Fruit fly (Drosophila melanogaster) whole organism, embryonic: ENCODE measurements around the gene Ac78C.

Experiments used
- B-H2 ChIP-seq: fragments of 200-800 bp; sonication (Bioruptor generic); optimal IDR thresholded peaks from 2 replicates; lab custom pipeline; 2018; ENCODE audit warnings: missing biosample characterization, mild to moderate bottlenecking, missing genetic modification characterization
- Bgb ChIP-seq: fragments of 200-800 bp; sonication (Bioruptor generic); IDR thresholded peaks from 2 replicates; pipeline ENCODE4 v1.3.6; 2022; ENCODE audit warnings: missing biosample characterization, missing genetic modification characterization; ENCODE audit not compliant: partially characterized antibody
- CG10267 ChIP-seq: fragments of 200-800 bp; sonication (Bioruptor generic); optimal IDR thresholded peaks from 2 replicates; lab custom pipeline; 2018; ENCODE audit warnings: missing biosample characterization, mild to moderate bottlenecking, missing genetic modification characterization, moderate library complexity
- CG10654 ChIP-seq: fragments of 200-800 bp; sonication (Bioruptor generic); optimal IDR thresholded peaks from 2 replicates; lab custom pipeline; 2016; ENCODE audit warnings: missing biosample characterization, missing genetic modification characterization
- CG11093 ChIP-seq: fragments of 200-800 bp; sonication (Bioruptor generic); IDR thresholded peaks from 3 replicates; pipeline ENCODE4 v1.3.6; 2022; ENCODE audit warnings: missing biosample characterization, missing genetic modification characterization
- CG11247 ChIP-seq: fragments of 200-800 bp; sonication (Bioruptor generic); IDR thresholded peaks from 2 replicates; pipeline ENCODE4 v1.3.6; 2022; ENCODE audit warnings: missing biosample characterization, missing genetic modification characterization
- CG12659 ChIP-seq: fragments of 200-800 bp; sonication (Bioruptor generic); optimal IDR thresholded peaks from 3 replicates; lab custom pipeline; 2017; ENCODE audit warnings: mild to moderate bottlenecking, missing biosample characterization, missing genetic modification reagents, missing genetic modification characterization
- CG15514 ChIP-seq: fragments of 200-800 bp; sonication (Bioruptor generic); optimal IDR thresholded peaks from 3 replicates; lab custom pipeline; 2017; ENCODE audit warnings: missing biosample characterization, missing genetic modification characterization, mild to moderate bottlenecking, moderate library complexity, missing genetic modification reagents
- CG15696 ChIP-seq: fragments of 200-800 bp; sonication (Bioruptor generic); optimal IDR thresholded peaks from 2 replicates; lab custom pipeline; 2019; ENCODE audit warnings: missing biosample characterization, mild to moderate bottlenecking, missing genetic modification characterization, moderate library complexity
- CG18599 ChIP-seq: fragments of 200-800 bp; sonication (Bioruptor generic); optimal IDR thresholded peaks from 3 replicates; lab custom pipeline; 2017; ENCODE audit warnings: missing biosample characterization, missing genetic modification characterization, mild to moderate bottlenecking, moderate library complexity, missing genetic modification reagents
- CG18764 ChIP-seq: fragments of 200-800 bp; sonication (Bioruptor generic); optimal IDR thresholded peaks from 3 replicates; lab custom pipeline; 2016; ENCODE audit warnings: missing biosample characterization, missing genetic modification characterization
- CG34224 ChIP-seq: fragments of 200-800 bp; sonication (Bioruptor generic); IDR thresholded peaks from 3 replicates; pipeline ENCODE4 v1.3.6; 2022; ENCODE audit warnings: missing biosample characterization, missing genetic modification characterization; ENCODE audit not compliant: partially characterized antibody
- CG4617 ChIP-seq: fragments of 200-800 bp; sonication (Bioruptor generic); optimal IDR thresholded peaks from 3 replicates; lab custom pipeline; 2016; ENCODE audit warnings: missing biosample characterization, missing genetic modification characterization, borderline replicate concordance
- CG6765 ChIP-seq: fragments of 200-800 bp; sonication (Bioruptor generic); optimal IDR thresholded peaks from 3 replicates; lab custom pipeline; 2017; ENCODE audit warnings: missing biosample characterization, mild to moderate bottlenecking, missing genetic modification characterization
- CG7556 ChIP-seq: fragments of 200-800 bp; sonication (Bioruptor generic); optimal IDR thresholded peaks from 2 replicates; lab custom pipeline; 2017; ENCODE audit warnings: missing biosample characterization, mild to moderate bottlenecking, missing genetic modification characterization
- CG8290 ChIP-seq, 3 experiments: fragments of 200-800 bp; sonication (Bioruptor generic); optimal IDR thresholded peaks; 2 replicates each; lab custom pipeline; 2016 to 2019; ENCODE audit warnings: missing biosample characterization in 3 of 3, missing genetic modification characterization in 3 of 3, mild to moderate bottlenecking in 2 of 3, moderate library complexity in 1 of 3
- CG9876 ChIP-seq: fragments of 200-800 bp; sonication (Bioruptor generic); optimal IDR thresholded peaks from 2 replicates; lab custom pipeline; 2016; ENCODE audit warnings: missing biosample characterization, missing genetic modification characterization
- CkIIα-i1 ChIP-seq: fragments of 200-800 bp; sonication (Bioruptor generic); IDR thresholded peaks from 2 replicates; pipeline ENCODE4 v1.3.6; 2022; ENCODE audit warnings: missing biosample characterization, missing genetic modification characterization
- CrebB ChIP-seq: fragments of 200-800 bp; sonication (Bioruptor generic); optimal IDR thresholded peaks from 3 replicates; lab custom pipeline; 2018; ENCODE audit warnings: missing biosample characterization, mild to moderate bottlenecking, missing genetic modification characterization
- Deaf1 ChIP-seq: fragments of 200-800 bp; optimal IDR thresholded peaks from 3 replicates; lab custom pipeline; 2019; ENCODE audit warnings: missing biosample characterization, mild to moderate bottlenecking, missing genetic modification characterization, moderate library complexity
- ERR ChIP-seq: fragments of 200-800 bp; sonication (Bioruptor generic); optimal IDR thresholded peaks from 2 replicates; lab custom pipeline; 2016; ENCODE audit warnings: missing biosample characterization, missing genetic modification characterization
- Lim3 ChIP-seq: fragments of 200-800 bp; sonication (Bioruptor generic); IDR thresholded peaks from 2 replicates; pipeline ENCODE4 v1.3.6; 2022; ENCODE audit warnings: missing biosample characterization, missing genetic modification characterization
- Med ChIP-seq: fragments of 200-800 bp; sonication (Bioruptor generic); peaks from one replicate; lab custom pipeline; 2016; ENCODE audit warnings: missing biosample characterization, missing genetic modification characterization, mild to moderate bottlenecking, inconsistent platforms, moderate library complexity
- Oaz ChIP-seq: fragments of 200-800 bp; sonication (Bioruptor generic); IDR thresholded peaks from 2 replicates; pipeline ENCODE4 v1.3.6; 2022; ENCODE audit warnings: missing biosample characterization, missing genetic modification characterization
- Optix ChIP-seq: fragments of 200-800 bp; sonication (Bioruptor generic); IDR thresholded peaks from 3 replicates; pipeline ENCODE4 v1.3.6; 2022; ENCODE audit warnings: missing biosample characterization, missing genetic modification characterization
- Pdp1 ChIP-seq, 2 experiments: fragments of 200-800 bp; sonication (Bioruptor generic); optimal IDR thresholded peaks; 3 replicates each; lab custom pipeline; 2016; ENCODE audit warnings: missing biosample characterization in 2 of 2, missing genetic modification characterization in 2 of 2, mild to moderate bottlenecking in 1 of 2, moderate library complexity in 1 of 2
- Poxn ChIP-seq: fragments of 200-800 bp; sonication (Bioruptor generic); IDR thresholded peaks from 2 replicates; pipeline ENCODE4 v1.3.6; 2022; ENCODE audit warnings: missing biosample characterization, missing genetic modification characterization
- Six4 ChIP-seq: fragments of 200-800 bp; sonication (Bioruptor generic); optimal IDR thresholded peaks from 2 replicates; lab custom pipeline; 2016; ENCODE audit warnings: missing biosample characterization, missing genetic modification characterization
- TFAM ChIP-seq: fragments of 200-800 bp; sonication (Bioruptor generic); optimal IDR thresholded peaks from 2 replicates; lab custom pipeline; 2017; ENCODE audit warnings: missing biosample characterization, missing genetic modification characterization, inconsistent platforms
- Taf1 ChIP-seq: fragments of 200-800 bp; sonication (Bioruptor generic); IDR thresholded peaks from 2 replicates; pipeline ENCODE4 v1.3.6; 2022; ENCODE audit warnings: missing biosample characterization, missing genetic modification characterization
- Xrp1 ChIP-seq: fragments of 200-800 bp; sonication (Bioruptor generic); IDR thresholded peaks from 2 replicates; pipeline ENCODE4 v1.3.6; 2022; ENCODE audit warnings: missing biosample characterization, missing genetic modification characterization
- bsh ChIP-seq, 2 experiments: fragments of 200-800 bp; sonication (Bioruptor generic); optimal IDR thresholded peaks; 2 replicates each; lab custom pipeline; 2017 to 2018; ENCODE audit warnings: mild to moderate bottlenecking in 2 of 2, missing biosample characterization in 2 of 2, missing genetic modification characterization in 2 of 2, moderate library complexity in 1 of 2
- cas ChIP-seq: fragments of 200-800 bp; sonication (Bioruptor generic); IDR thresholded peaks from 2 replicates; pipeline ENCODE4 v1.3.6; 2022; ENCODE audit warnings: missing biosample characterization, missing genetic modification characterization
- emc ChIP-seq: fragments of 200-800 bp; sonication (Bioruptor generic); optimal IDR thresholded peaks from 2 replicates; lab custom pipeline; 2016; ENCODE audit warnings: missing biosample characterization, missing genetic modification characterization
- fd3F ChIP-seq: fragments of 200-800 bp; sonication (Bioruptor generic); optimal IDR thresholded peaks from 2 replicates; lab custom pipeline; 2018; ENCODE audit warnings: missing biosample characterization, mild to moderate bottlenecking, missing genetic modification characterization, moderate library complexity
- gsb-n ChIP-seq: fragments of 200-800 bp; sonication (Bioruptor generic); optimal IDR thresholded peaks from 3 replicates; lab custom pipeline; 2018; ENCODE audit warnings: missing biosample characterization, mild to moderate bottlenecking, missing genetic modification characterization
- insv ChIP-seq, 2 experiments: fragments of 200-800 bp; sonication (Bioruptor generic); optimal IDR thresholded peaks; 3 replicates each; lab custom pipeline; 2016 to 2018; ENCODE audit warnings: missing biosample characterization in 2 of 2, missing genetic modification characterization in 2 of 2
- otp ChIP-seq: fragments of 200-800 bp; sonication (Bioruptor generic); IDR thresholded peaks from 3 replicates; pipeline ENCODE4, ENCODE4 v1.3.6; 2022; ENCODE audit warnings: missing biosample characterization, missing genetic modification characterization
- pita ChIP-seq: fragments of 200-800 bp; sonication (Bioruptor generic); optimal IDR thresholded peaks from 2 replicates; lab custom pipeline; 2017; ENCODE audit warnings: missing biosample characterization, mild to moderate bottlenecking, missing genetic modification characterization
- zen ChIP-seq: fragments of 200-800 bp; sonication (Bioruptor generic); optimal IDR thresholded peaks from 3 replicates; lab custom pipeline; 2018; ENCODE audit warnings: missing biosample characterization, mild to moderate bottlenecking, missing genetic modification characterization, moderate library complexity

Gene Ac78C

DNA sequence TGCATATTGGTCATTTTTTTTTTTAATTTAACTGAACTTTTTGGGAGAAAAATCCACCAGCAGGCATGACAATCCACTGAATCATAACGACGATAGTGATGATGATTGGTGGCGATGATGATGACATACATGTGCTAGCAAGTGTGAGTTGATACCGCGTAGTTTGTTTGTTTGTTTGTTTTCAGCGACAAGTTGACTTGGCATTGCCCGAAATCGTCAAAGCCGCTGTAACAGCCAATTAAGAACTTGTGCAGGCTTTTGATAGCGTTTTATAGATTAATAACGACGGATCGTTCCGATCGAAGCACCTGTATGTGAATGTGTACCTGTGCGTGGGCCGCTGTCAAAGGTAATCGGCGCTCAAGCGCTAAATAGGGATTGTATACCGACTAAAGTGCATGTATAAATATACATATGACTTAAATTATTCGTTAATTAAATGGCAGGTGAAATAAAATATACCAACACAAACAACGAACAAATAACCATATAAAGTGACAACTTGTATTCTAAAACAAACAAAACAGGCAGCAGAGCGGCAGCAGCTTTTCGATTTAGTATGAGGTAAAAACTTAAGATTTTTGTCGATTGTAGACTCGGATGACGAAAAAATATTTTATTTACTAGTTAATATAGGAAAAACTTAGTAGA is 29.6 kb upstream of the Ac78C start (continued):
- no peak for TF ChIP-seq Bgb (GFP tag; lab: Robert Waterston, UW)
- TF ChIP-seq CG18599 (GFP tag; lab: Kevin White, UChicago), result no peak
- TF ChIP-seq CG15514 (GFP tag; lab: Kevin White, UChicago), result no peak
- TF ChIP-seq zen (tag; lab: Kevin White, UChicago), result no peak
- no peak for TF ChIP-seq bsh (GFP tag; optimal IDR thresholded peaks at IDR 0.05; lab: Kevin White, UChicago)
- TF ChIP-seq otp (GFP tag; lab: Robert Waterston, UW), result no peak
- no peak for TF ChIP-seq CG12659
- no peak for TF ChIP-seq emc
- TF ChIP-seq cas (GFP tag; lab: Robert Waterston, UW), result 0 out of 2 replicates have a peak, but pooled peaks have one; percentile 18
- TF ChIP-seq CG34224, result no peak
- TF ChIP-seq CG7556 (GFP tag; lab: Kevin White, UChicago), result no peak
- no peak for TF ChIP-seq CG11093 (GFP tag; lab: Robert Waterston, UW)
- no peak for TF ChIP-seq CG6765 (GFP tag; lab: Kevin White, UChicago)
- no peak for TF ChIP-seq Taf1 (GFP tag; lab: Robert Waterston, UW)
- TF ChIP-seq Xrp1 (GFP tag; lab: Robert Waterston, UW), result peak; percentile 18; the same call in 1 of the 2 replicates
- peak; percentile 82 for TF ChIP-seq Med (GFP tag; lab: Kevin White, UChicago)
- TF ChIP-seq CG10654, result no peak
- TF ChIP-seq insv (GFP tag; optimal IDR thresholded peaks at IDR 0.05; lab: Kevin White, UChicago), result no peak
- TF ChIP-seq TFAM (GFP tag; lab: Kevin White, UChicago), result no peak
- TF ChIP-seq B-H2, result no peak
- TF ChIP-seq CG11247 (GFP tag; lab: Robert Waterston, UW), result no peak
- no peak for TF ChIP-seq ERR
- no peak for TF ChIP-seq Poxn
- no peak for TF ChIP-seq Lim3 (GFP tag; lab: Robert Waterston, UW)
- no peak for TF ChIP-seq Six4 (GFP tag; lab: Kevin White, UChicago)
- TF ChIP-seq CG15696 (tag; lab: Kevin White, UChicago), result no peak
- TF ChIP-seq pita (GFP tag; lab: Kevin White, UChicago), result no peak
- no peak for TF ChIP-seq CG4617
- TF ChIP-seq CG8290 (GFP tag; optimal IDR thresholded peaks at IDR 0.05; lab: Kevin White, UChicago), result no peak
- TF ChIP-seq CG8290 (tag; optimal IDR thresholded peaks at IDR 0.05; lab: Kevin White, UChicago), result peak in 1 of 2 experiments; percentile 54
- 0 out of 3 replicates have a peak, but pooled peaks have one; percentile 19 for TF ChIP-seq Optix (GFP tag; lab: Robert Waterston, UW)
- peak in 1 of 2 experiments; percentile 32 for TF ChIP-seq Pdp1 (GFP tag; optimal IDR thresholded peaks at IDR 0.05; lab: Kevin White, UChicago)
- TF ChIP-seq Deaf1 (tag; lab: Kevin White, UChicago), result no peak
- no peak for TF ChIP-seq CG10267 (tag; lab: Kevin White, UChicago)
- no peak for TF ChIP-seq CrebB
- TF ChIP-seq CG18764 (GFP tag; lab: Kevin White, UChicago), result no peak
- no peak for TF ChIP-seq CG9876
- TF ChIP-seq CkIIα-i1 (GFP tag; lab: Robert Waterston, UW), result no peak
- peak; percentile 5 for TF ChIP-seq fd3F (GFP tag; lab: Kevin White, UChicago)
- no peak for TF ChIP-seq Oaz (GFP tag; lab: Robert Waterston, UW)
- TF ChIP-seq gsb-n (tag; lab: Kevin White, UChicago), result no peak
